Worm (Caenorhabditis elegans) whole organism, L1 larva: ENCODE data around the gene pals-30.

Experiments used
- ama-1 ChIP-seq: fragments of 150-350 bp; optimal IDR thresholded peaks from 2 replicates; lab custom pipeline; 2014
- elt-3 ChIP-seq, 6 experiments: fragments of 150-350 bp in 1 of 6; sonication (generic microtip); optimal IDR thresholded peaks; 2 replicates each; lab custom pipeline; 2017 to 2018; ENCODE audit warnings: missing biosample characterization in 6 of 6, missing genetic modification characterization in 6 of 6, inconsistent platforms in 1 of 6
- lin-15B ChIP-seq: fragments of 150-350 bp; sonication (generic microtip); optimal IDR thresholded peaks from 3 replicates; lab custom pipeline; 2014; ENCODE audit warnings: missing biosample characterization, missing genetic modification characterization
- mep-1 ChIP-seq: fragments of 150-350 bp; optimal IDR thresholded peaks from 2 replicates; lab custom pipeline; 2014; ENCODE audit warnings: missing biosample characterization, missing genetic modification characterization
- nhr-11 ChIP-seq: fragments of 150-350 bp; optimal IDR thresholded peaks from 2 replicates; lab custom pipeline; 2014; ENCODE audit warnings: missing biosample characterization, missing genetic modification characterization
- tbx-2 ChIP-seq: sonication (generic microtip); optimal IDR thresholded peaks from 2 replicates; lab custom pipeline; 2016; ENCODE audit warnings: missing genetic modification characterization, missing compliant biosample characterization

DNA sequence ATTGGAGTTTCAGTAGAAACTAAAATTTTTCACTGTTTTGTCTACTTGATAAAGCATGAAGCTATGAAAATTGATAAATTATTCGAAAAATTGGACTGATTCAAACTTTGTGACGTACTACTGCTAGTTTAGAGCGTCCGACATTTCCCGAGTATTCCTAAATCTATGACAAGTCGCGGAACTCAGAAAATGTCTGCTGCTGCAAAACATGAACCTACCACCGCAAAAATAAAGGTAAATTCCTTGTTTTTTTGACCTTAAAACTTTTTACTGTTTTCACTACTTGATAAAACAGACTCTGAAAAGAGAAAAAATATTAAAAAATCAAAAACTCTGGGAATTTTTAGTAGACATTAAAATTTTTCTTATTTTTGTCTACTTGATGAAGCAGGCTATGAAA is 35.0 kb upstream of the pals-30 start:
- TF ChIP-seq tbx-2: no peak
- TF ChIP-seq elt-3 (tag; optimal IDR thresholded peaks at IDR 0.05; lab: Kevin White, UChicago): no peak
- no peak for TF ChIP-seq lin-15B (tag; lab: Kevin White, UChicago)
- no peak for TF ChIP-seq ama-1
- no peak for TF ChIP-seq nhr-11 (tag; lab: Kevin White, UChicago)
- TF ChIP-seq mep-1 (tag; lab: Kevin White, UChicago): no peak
